Worm (Caenorhabditis elegans): ENCODE measurements around the gene bris-1.

DNA sequence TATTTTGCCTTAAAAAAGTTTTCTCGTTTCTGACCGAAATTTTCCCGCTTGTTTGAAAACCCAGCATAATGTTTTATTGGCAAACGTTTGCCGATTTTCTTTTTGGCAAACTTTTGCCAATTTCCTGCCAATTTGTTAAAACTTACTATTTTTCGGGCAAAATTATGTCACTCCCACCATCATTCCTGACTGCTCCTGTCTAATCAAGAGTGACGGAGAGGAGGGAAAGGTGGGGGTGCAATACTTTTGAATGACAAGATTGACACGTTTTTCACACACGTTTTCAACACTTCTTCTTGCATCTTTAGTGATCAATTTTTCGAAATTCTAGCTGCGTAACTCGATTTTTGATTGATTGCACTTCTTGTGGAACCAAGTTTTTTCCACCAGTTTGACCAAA, 37.6 kb downstream of the bris-1 start:
- TF ChIP-seq nhr-12 (tag; optimal IDR thresholded peaks at IDR 0.05) (no peak), mdl-1 (tag; optimal IDR thresholded peaks at IDR 0.05) (no peak), jun-1 (tag; optimal IDR thresholded peaks at IDR 0.05) (no peak), mml-1 (tag; optimal IDR thresholded peaks at IDR 0.05) (no peak), R02D3.7 (tag; optimal IDR thresholded peaks at IDR 0.05) (no peak), nhr-25 (tag; optimal IDR thresholded peaks at IDR 0.05) (no peak), nhr-237 (tag; optimal IDR thresholded peaks at IDR 0.05) (no peak), sea-2 (GFP tag; optimal IDR thresholded peaks at IDR 0.05) (no peak), ama-1 (optimal IDR thresholded peaks at IDR 0.05) (no peak), aly-2 (tag; optimal IDR thresholded peaks at IDR 0.05) (no peak), unc-39 (tag; optimal IDR thresholded peaks at IDR 0.05) (no peak)
